Worm (Caenorhabditis elegans) whole organism, early embryonic: ENCODE measurements around the gene Y48B6A.13.

ENCODE experiments used
- B0310.2 ChIP-seq: sonication (generic microtip); optimal IDR thresholded peaks from 2 replicates; lab custom pipeline; 2016; ENCODE audit warnings: mild to moderate bottlenecking, missing genetic modification characterization, missing compliant biosample characterization
- F13C5.2 ChIP-seq: sonication (generic microtip); optimal IDR thresholded peaks from 2 replicates; lab custom pipeline; 2017; ENCODE audit warnings: mild to moderate bottlenecking, missing genetic modification characterization, inconsistent platforms, missing compliant biosample characterization
- aly-1 ChIP-seq: sonication (generic microtip); optimal IDR thresholded peaks from 2 replicates; lab custom pipeline; 2016; ENCODE audit warnings: missing genetic modification characterization, missing compliant biosample characterization
- ama-1 ChIP-seq: fragments of 150-350 bp; optimal IDR thresholded peaks from 2 replicates; lab custom pipeline; 2014
- ceh-13 ChIP-seq: fragments of 200-800 bp; sonication (Bioruptor generic); optimal IDR thresholded peaks from 2 replicates; lab custom pipeline; 2018; ENCODE audit warnings: mild to moderate bottlenecking, missing genetic modification characterization, missing compliant biosample characterization
- ceh-36 ChIP-seq: sonication (generic microtip); optimal IDR thresholded peaks from 2 replicates; lab custom pipeline; 2016; ENCODE audit warnings: missing genetic modification characterization, inconsistent platforms, missing compliant biosample characterization
- ets-7 ChIP-seq: sonication (generic microtip); optimal IDR thresholded peaks from 2 replicates; lab custom pipeline; 2016; ENCODE audit warnings: missing genotype, missing genetic modification characterization, missing compliant biosample characterization
- flt-1 ChIP-seq: fragments of 200-800 bp; sonication (Bioruptor generic); IDR thresholded peaks from 2 replicates; pipeline ENCODE4 v1.3.6; 2022; ENCODE audit warnings: missing genetic modification characterization, missing compliant biosample characterization
- hmbx-1 ChIP-seq: sonication (generic microtip); optimal IDR thresholded peaks from 2 replicates; lab custom pipeline; 2016; ENCODE audit warnings: mild to moderate bottlenecking, missing genetic modification characterization, missing compliant biosample characterization
- hmg-4 ChIP-seq: fragments of 200-800 bp; sonication (Bioruptor generic); optimal IDR thresholded peaks from 2 replicates; lab custom pipeline; 2018; ENCODE audit warnings: mild to moderate bottlenecking, missing genetic modification characterization, missing compliant biosample characterization
- hnd-1 ChIP-seq: sonication (generic microtip); optimal IDR thresholded peaks from 2 replicates; lab custom pipeline; 2016; ENCODE audit warnings: missing genetic modification characterization, missing compliant biosample characterization
- pes-1 ChIP-seq: fragments of 200-800 bp; sonication (Bioruptor generic); IDR thresholded peaks from 2 replicates; pipeline ENCODE4 v1.3.6; 2022; ENCODE audit warnings: missing genetic modification reagents, missing genetic modification characterization, missing compliant biosample characterization
- scrt-1 ChIP-seq: fragments of 200-800 bp; sonication (Bioruptor generic); IDR thresholded peaks from 2 replicates; pipeline ENCODE4 v1.3.6; 2022; ENCODE audit warnings: missing genetic modification characterization, missing compliant biosample characterization
- sea-1 ChIP-seq: fragments of 200-800 bp; sonication (Bioruptor generic); conservative IDR thresholded peaks from 2 replicates; pipeline ENCODE4 v1.3.6; 2022; ENCODE audit warnings: missing genetic modification characterization, missing compliant biosample characterization
- tbx-11 ChIP-seq: fragments of 200-800 bp; sonication (Bioruptor generic); IDR thresholded peaks from 2 replicates; pipeline ENCODE4 v1.3.6; 2022; ENCODE audit warnings: missing genetic modification characterization, missing compliant biosample characterization
- tbx-37 ChIP-seq: fragments of 200-800 bp; sonication (Bioruptor generic); conservative IDR thresholded peaks from 2 replicates; pipeline ENCODE4 v1.3.6; 2022; ENCODE audit warnings: missing genetic modification reagents, missing genetic modification characterization, missing compliant biosample characterization
- tra-4 ChIP-seq: sonication (generic microtip); optimal IDR thresholded peaks from 2 replicates; lab custom pipeline; 2017; ENCODE audit warnings: missing genetic modification characterization, missing compliant biosample characterization

Y48B6A.13 gene

DNA sequence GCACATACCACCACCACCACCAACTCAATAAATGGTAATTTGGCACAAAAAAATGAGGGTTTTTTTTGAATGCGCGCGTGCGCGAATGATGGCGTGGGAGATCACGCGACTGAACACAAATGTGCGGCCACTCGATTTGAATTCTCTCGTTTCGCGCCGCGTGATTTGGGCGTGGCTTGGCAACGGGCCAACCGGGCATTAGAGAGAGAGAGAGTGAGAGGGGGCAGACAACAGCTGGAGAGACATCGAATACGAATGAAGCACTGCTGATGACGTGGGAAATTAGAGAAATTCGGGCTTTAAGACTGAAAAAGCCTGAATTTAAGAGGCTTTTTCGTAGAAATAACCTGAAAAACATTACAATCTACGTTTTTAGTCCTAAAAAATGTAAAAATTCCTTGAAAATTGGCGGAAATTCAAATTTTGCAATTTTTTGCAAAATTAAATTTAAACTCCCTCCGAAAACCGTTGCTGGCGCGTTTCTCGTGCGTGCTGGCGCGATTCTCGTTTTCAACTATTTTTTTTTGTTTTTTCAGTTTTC, 25.4 kb upstream of the Y48B6A.13 start:
- TF ChIP-seq B0310.2 (tag; lab: Kevin White, UChicago) = peak; percentile 87
- peak; percentile 54; the same call in 1 of the 2 replicates for TF ChIP-seq scrt-1 (GFP tag; lab: Robert Waterston, UW)
- TF ChIP-seq hmg-4 (GFP tag; lab: Kevin White, UChicago) = peak; percentile 76
- peak; percentile 1 for TF ChIP-seq hnd-1
- peak; percentile 50 for TF ChIP-seq ceh-36 (tag; lab: Kevin White, UChicago)
- TF ChIP-seq tbx-37 (GFP tag; lab: Robert Waterston, UW) = no peak
- peak; percentile 96 for TF ChIP-seq ama-1 (lab: Kevin White, UChicago)
- peak; percentile 52 for TF ChIP-seq tra-4
- TF ChIP-seq hmbx-1 = peak; percentile 30
- no peak for TF ChIP-seq ceh-13
- TF ChIP-seq pes-1 = peak; percentile 66
- peak; percentile 52; the same call in 1 of the 2 replicates for TF ChIP-seq sea-1
- no peak for TF ChIP-seq tbx-11 (GFP tag; lab: Robert Waterston, UW)
- peak; percentile 13 for TF ChIP-seq flt-1
- TF ChIP-seq aly-1 (tag; lab: Kevin White, UChicago) = peak; percentile 65
- TF ChIP-seq ets-7 (tag; lab: Kevin White, UChicago) = no peak
- peak; percentile 81 for TF ChIP-seq F13C5.2

ce11 chrII:14250147-14250965, 24.3 kb upstream of the Y48B6A.13 start, which contains the start of gene hmg-1.1:
Gene hmg-1.1 (plus strand): TSS chrII:14250695.
- TF ChIP-seq flt-1 (peak; percentile 19; the same call in 1 of the 2 replicates), ama-1 (lab: Kevin White, UChicago) (peak; percentile 86), F13C5.2 (peak; percentile 82), tbx-37 (GFP tag; lab: Robert Waterston, UW) (no peak; the same call in 1 of the 2 replicates), ets-7 (tag; lab: Kevin White, UChicago) (no peak), hmbx-1 (no peak), ceh-36 (tag; lab: Kevin White, UChicago) (peak; percentile 17), pes-1 (peak; percentile 55; the same call in 1 of the 2 replicates), sea-1 (peak; percentile 78), hmg-4 (GFP tag; lab: Kevin White, UChicago) (peak; percentile 97), tbx-11 (GFP tag; lab: Robert Waterston, UW) (peak; percentile 48; the same call in 1 of the 2 replicates), aly-1 (tag; lab: Kevin White, UChicago) (peak; percentile 21), tra-4 (no peak), ceh-13 (peak; percentile 33)

ce11 chrII:14249489-14249888, 23.4 kb upstream of the Y48B6A.13 start:
- TF ChIP-seq ceh-36 (tag; lab: Kevin White, UChicago) (peak; percentile 14), scrt-1 (GFP tag; lab: Robert Waterston, UW) (no peak), ama-1 (lab: Kevin White, UChicago) (peak; percentile 95), tra-4 (no peak), ceh-13 (no peak), sea-1 (no peak; the same call in 1 of the 2 replicates), tbx-37 (GFP tag; lab: Robert Waterston, UW) (no peak), hnd-1 (no peak), hmg-4 (GFP tag; lab: Kevin White, UChicago) (peak; percentile 76), flt-1 (peak; percentile 73), pes-1 (peak; percentile 61), B0310.2 (tag; lab: Kevin White, UChicago) (no peak), F13C5.2 (no peak), ets-7 (tag; lab: Kevin White, UChicago) (peak; percentile 20), aly-1 (tag; lab: Kevin White, UChicago) (peak; percentile 70), tbx-11 (GFP tag; lab: Robert Waterston, UW) (0 out of 2 replicates have a peak, but pooled peaks have one; percentile 22), hmbx-1 (no peak)

ce11 chrII:14247748-14248502, 21.9 kb upstream of the Y48B6A.13 start:
- no peak for TF ChIP-seq ceh-13
- TF ChIP-seq tbx-11 (GFP tag; lab: Robert Waterston, UW) = 0 out of 2 replicates have a peak, but pooled peaks have one; percentile 32
- TF ChIP-seq tra-4 = no peak
- TF ChIP-seq B0310.2 (tag; lab: Kevin White, UChicago) = no peak
- no peak for TF ChIP-seq ets-7 (tag; lab: Kevin White, UChicago)
- TF ChIP-seq scrt-1 (GFP tag; lab: Robert Waterston, UW) = no peak
- TF ChIP-seq hmbx-1 = no peak
- no peak; the same call in 1 of the 2 replicates for TF ChIP-seq flt-1
- TF ChIP-seq tbx-37 (GFP tag; lab: Robert Waterston, UW) = no peak
- TF ChIP-seq F13C5.2 = no peak
- peak; percentile 94 for TF ChIP-seq hmg-4 (GFP tag; lab: Kevin White, UChicago)
- TF ChIP-seq pes-1 = 0 out of 2 replicates have a peak, but pooled peaks have one; percentile 15
- TF ChIP-seq ceh-36 (tag; lab: Kevin White, UChicago) = no peak
- TF ChIP-seq hnd-1 = no peak
- TF ChIP-seq aly-1 (tag; lab: Kevin White, UChicago) = peak; percentile 15
- TF ChIP-seq sea-1 = peak; percentile 64; the same call in 1 of the 2 replicates
- TF ChIP-seq ama-1 (lab: Kevin White, UChicago) = no peak

DNA sequence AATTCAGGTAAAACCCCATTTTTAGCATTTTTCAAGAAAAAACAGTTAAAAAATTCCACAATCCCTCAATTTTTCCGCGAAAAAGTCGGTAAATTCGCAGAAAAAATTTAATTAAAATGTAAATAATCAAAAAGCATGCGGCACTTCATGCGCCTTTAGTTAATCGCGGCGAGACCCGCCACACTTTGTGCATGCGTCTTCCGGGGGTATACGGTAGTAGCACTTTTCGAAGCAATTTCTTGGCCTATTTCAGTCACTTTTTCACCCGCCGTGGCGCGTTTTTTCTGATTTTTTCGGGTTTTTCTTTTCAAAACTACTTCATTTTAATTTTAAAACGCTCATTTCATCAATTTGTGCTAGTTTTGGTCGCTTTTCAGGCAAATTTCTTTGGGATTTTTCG, 21.2 kb upstream of the Y48B6A.13 start:
- TF ChIP-seq ceh-36 (tag; lab: Kevin White, UChicago) (no peak), tra-4 (no peak)

DNA sequence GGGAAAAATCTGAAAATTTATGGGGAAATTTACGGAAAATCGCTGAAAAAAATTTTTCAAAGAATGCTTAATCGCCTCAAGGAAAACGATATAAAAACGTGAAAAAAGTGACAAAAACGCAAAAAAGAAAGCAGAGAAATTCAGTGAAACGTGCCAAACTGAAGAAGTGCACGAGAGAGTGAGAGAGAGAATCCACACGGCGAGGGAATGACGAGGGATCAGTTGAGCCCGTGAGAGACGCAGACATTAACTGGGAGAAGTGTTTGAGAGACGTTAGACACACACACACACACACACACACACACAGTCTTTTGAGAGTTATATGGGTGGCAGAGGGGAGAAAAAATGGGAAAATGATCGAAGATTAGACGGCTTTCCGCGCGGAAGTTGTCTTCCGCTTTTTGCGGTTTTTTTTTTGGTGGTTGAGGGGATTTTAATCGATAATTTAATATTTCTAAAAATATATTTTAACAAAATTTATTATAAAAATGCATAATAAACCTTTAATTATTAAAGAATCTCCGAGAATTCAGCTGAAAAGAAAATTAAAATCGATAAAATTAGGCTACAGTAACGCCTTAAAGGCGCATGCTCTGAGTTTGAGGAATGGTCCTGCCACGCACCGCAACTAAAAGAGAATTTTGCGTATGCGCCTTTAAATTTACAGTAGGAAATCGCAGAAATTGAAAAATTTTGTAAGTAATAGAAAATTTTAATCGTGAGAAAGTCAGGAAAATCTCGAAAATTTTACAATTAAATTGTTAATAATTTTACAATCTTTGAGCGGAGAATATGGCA, 18.6 kb upstream of the Y48B6A.13 start:
- TF ChIP-seq hmbx-1 (no peak), aly-1 (tag; lab: Kevin White, UChicago) (no peak), sea-1 (no peak), tra-4 (no peak), pes-1 (no peak), tbx-37 (GFP tag; lab: Robert Waterston, UW) (no peak), ceh-13 (no peak), hmg-4 (GFP tag; lab: Kevin White, UChicago) (no peak), ets-7 (tag; lab: Kevin White, UChicago) (no peak), B0310.2 (tag; lab: Kevin White, UChicago) (no peak), F13C5.2 (no peak), ama-1 (lab: Kevin White, UChicago) (no peak), scrt-1 (GFP tag; lab: Robert Waterston, UW) (no peak), flt-1 (no peak)
